Worm (Caenorhabditis elegans) whole organism, midembryonic: ENCODE measurements around the gene F40C5.1.
"Not testable (repeated sequence)": the region's sequence is repeated elsewhere in the genome, so short reads cannot be mapped to it uniquely, and the experiment has no call there.

ENCODE experiments used
- T22C8.4 ChIP-seq: fragments of 200-800 bp; sonication (Bioruptor generic); IDR thresholded peaks from 2 replicates; pipeline ENCODE4 v1.3.6; 2022; ENCODE audit warnings: missing genetic modification characterization, missing compliant biosample characterization
- cog-1 ChIP-seq: sonication (generic microtip); optimal IDR thresholded peaks from 2 replicates; lab custom pipeline; 2016; ENCODE audit warnings: missing genetic modification characterization, missing compliant biosample characterization
- flt-1 ChIP-seq: fragments of 200-800 bp; sonication (Bioruptor generic); IDR thresholded peaks from 2 replicates; pipeline ENCODE4 v1.3.6; 2022; ENCODE audit warnings: missing genetic modification characterization, missing compliant biosample characterization
- klf-2 ChIP-seq: fragments of 200-800 bp; sonication (Bioruptor generic); conservative IDR thresholded peaks from 2 replicates; pipeline ENCODE4 v1.3.6; 2022; ENCODE audit warnings: missing genetic modification reagents, missing genetic modification characterization, missing compliant biosample characterization
- med-1 ChIP-seq: sonication (generic microtip); optimal IDR thresholded peaks from 2 replicates; lab custom pipeline; 2017; ENCODE audit warnings: missing genetic modification characterization, mild to moderate bottlenecking, missing compliant biosample characterization, antibody characterized with exemption, missing genetic modification reagents; ENCODE audit not compliant: insufficient read depth
- ref-1 ChIP-seq: fragments of 200-800 bp; sonication (Bioruptor generic); conservative IDR thresholded peaks from 2 replicates; pipeline ENCODE4 v1.3.6; 2022; ENCODE audit warnings: missing genetic modification reagents, missing genetic modification characterization, missing compliant biosample characterization
- tab-1 ChIP-seq: fragments of 200-800 bp; sonication (Bioruptor generic); IDR thresholded peaks from 2 replicates; pipeline ENCODE4 v1.3.6; 2022; ENCODE audit warnings: missing genetic modification characterization, missing compliant biosample characterization
- ztf-23 ChIP-seq: fragments of 200-800 bp; sonication (Bioruptor generic); IDR thresholded peaks from 2 replicates; pipeline ENCODE4 v1.3.6; 2022; ENCODE audit warnings: missing genetic modification reagents, missing genetic modification characterization, missing compliant biosample characterization
- ztf-29 ChIP-seq: fragments of 200-800 bp; sonication (Bioruptor generic); IDR thresholded peaks from 2 replicates; pipeline ENCODE4 v1.3.6; 2022; ENCODE audit warnings: missing genetic modification reagents, missing genetic modification characterization, missing compliant biosample characterization

Gene F40C5.1

ce11 chrV:3583622-3584021 lies 11.1 kb downstream of the F40C5.1 start:
- no peak for TF ChIP-seq tab-1

DNA sequence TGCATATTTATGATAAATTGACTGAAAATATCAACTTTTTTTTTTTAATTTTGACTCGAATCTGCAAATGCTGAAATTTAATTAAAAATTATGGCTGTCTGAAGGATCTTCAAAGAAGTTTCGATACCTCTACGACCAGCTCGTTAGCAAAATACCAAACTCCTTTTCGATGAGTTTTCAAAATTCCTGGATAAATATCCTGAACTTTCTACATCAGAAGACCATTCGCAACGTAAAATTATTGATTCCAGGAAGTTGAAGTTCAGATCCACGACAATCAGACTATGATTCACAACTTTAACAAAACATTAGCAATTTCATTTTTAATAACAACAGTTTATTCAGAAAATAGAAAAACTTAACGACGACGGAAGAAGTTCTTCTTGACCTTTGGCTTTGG lies 12.5 kb downstream of the F40C5.1 start:
- TF ChIP-seq med-1 (GFP tag; lab: Kevin White, UChicago) (no peak), cog-1 (tag; lab: Kevin White, UChicago) (no peak), ztf-23 (GFP tag; lab: Robert Waterston, UW) (no peak), ref-1 (GFP tag; lab: Robert Waterston, UW) (no peak), T22C8.4 (GFP tag; lab: Robert Waterston, UW) (no peak), ztf-29 (GFP tag; lab: Robert Waterston, UW) (no peak), klf-2 (GFP tag; lab: Robert Waterston, UW) (no peak), tab-1 (no peak), flt-1 (GFP tag; lab: Robert Waterston, UW) (no peak)

ce11 chrV:3586014-3586689 lies 13.6 kb downstream of the F40C5.1 start, which contains the start of the genes rpl-11.1 and T22F3.2:
Gene rpl-11.1 (minus strand): TSS chrV:3586064.
Gene T22F3.2 (plus strand): TSS chrV:3586639.
- TF ChIP-seq ztf-23 (GFP tag; lab: Robert Waterston, UW) (no peak), ref-1 (GFP tag; lab: Robert Waterston, UW) (no peak), ztf-29 (GFP tag; lab: Robert Waterston, UW) (no peak), klf-2 (GFP tag; lab: Robert Waterston, UW) (no peak), med-1 (GFP tag; lab: Kevin White, UChicago) (no peak), cog-1 (tag; lab: Kevin White, UChicago) (no peak), flt-1 (GFP tag; lab: Robert Waterston, UW) (no peak), tab-1 (no peak), T22C8.4 (GFP tag; lab: Robert Waterston, UW) (no peak)

ce11 chrV:3587633-3588032 lies 15.1 kb downstream of the F40C5.1 start:
- TF ChIP-seq cog-1 (tag; lab: Kevin White, UChicago) (no peak), med-1 (GFP tag; lab: Kevin White, UChicago) (peak; percentile 66), flt-1 (GFP tag; lab: Robert Waterston, UW) (peak; percentile 74), ztf-23 (GFP tag; lab: Robert Waterston, UW) (peak; percentile 76), klf-2 (GFP tag; lab: Robert Waterston, UW) (0 out of 2 replicates have a peak, but pooled peaks have one; percentile 57), ref-1 (GFP tag; lab: Robert Waterston, UW) (no peak), tab-1 (peak; percentile 81; the same call in 1 of the 2 replicates), ztf-29 (GFP tag; lab: Robert Waterston, UW) (peak; percentile 49; the same call in 1 of the 2 replicates), T22C8.4 (GFP tag; lab: Robert Waterston, UW) (0 out of 2 replicates have a peak, but pooled peaks have one; percentile 15)

DNA sequence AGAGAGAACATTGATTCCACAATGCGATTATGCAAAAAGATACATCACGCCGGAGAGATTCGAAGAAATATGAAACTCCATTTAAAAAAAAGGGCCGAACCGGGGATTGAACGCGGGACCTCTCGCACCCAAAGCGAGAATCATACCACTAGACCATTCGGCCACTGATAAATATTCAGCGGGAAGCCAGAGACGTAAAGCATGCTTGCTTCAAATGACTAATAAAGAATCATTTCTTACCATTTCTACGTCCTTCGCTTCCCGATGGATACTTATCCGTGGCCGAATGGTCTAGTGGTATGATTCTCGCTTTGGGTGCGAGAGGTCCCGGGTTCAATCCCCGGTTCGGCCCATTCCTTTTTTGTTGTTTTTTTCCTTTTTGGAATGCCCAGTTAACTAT lies 15.7 kb downstream of the F40C5.1 start:
- TF ChIP-seq ztf-29 (GFP tag; lab: Robert Waterston, UW), result no peak
- TF ChIP-seq med-1 (GFP tag; lab: Kevin White, UChicago), result no peak
- TF ChIP-seq tab-1, result no peak
- no peak for TF ChIP-seq cog-1 (tag; lab: Kevin White, UChicago)
- TF ChIP-seq klf-2 (GFP tag; lab: Robert Waterston, UW), result no peak
- no peak for TF ChIP-seq flt-1 (GFP tag; lab: Robert Waterston, UW)
- no peak for TF ChIP-seq ztf-23 (GFP tag; lab: Robert Waterston, UW)
- no peak for TF ChIP-seq T22C8.4 (GFP tag; lab: Robert Waterston, UW)
- no peak for TF ChIP-seq ref-1 (GFP tag; lab: Robert Waterston, UW)

DNA sequence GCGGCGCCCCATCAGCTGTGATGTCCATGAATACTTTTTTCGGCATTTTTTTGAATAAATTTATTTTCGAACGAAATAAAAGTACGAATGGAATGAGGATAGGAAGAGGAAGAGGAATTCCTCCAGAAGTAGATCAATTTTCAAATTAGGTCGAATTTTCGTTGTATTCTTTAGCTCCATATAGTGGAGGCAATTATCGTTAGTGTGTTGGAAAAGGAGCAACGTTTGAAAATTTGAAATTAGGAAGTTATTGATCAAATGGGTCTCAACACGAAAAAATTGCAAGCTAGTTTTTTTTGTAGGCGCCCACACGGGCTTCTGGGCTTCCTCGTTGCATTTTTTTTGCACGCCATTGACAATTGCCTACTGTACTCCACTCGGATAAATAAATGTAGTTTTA lies 19.6 kb downstream of the F40C5.1 start, which contains the start of gene T22F3.12:
Gene T22F3.12, minus strand, starts transcription at position 101 of the 400 bp plus-strand sequence.
- TF ChIP-seq tab-1 (no peak), med-1 (GFP tag; lab: Kevin White, UChicago) (no peak), ref-1 (GFP tag; lab: Robert Waterston, UW) (no peak), ztf-29 (GFP tag; lab: Robert Waterston, UW) (no peak), klf-2 (GFP tag; lab: Robert Waterston, UW) (no peak), flt-1 (GFP tag; lab: Robert Waterston, UW) (no peak), T22C8.4 (GFP tag; lab: Robert Waterston, UW) (no peak), ztf-23 (GFP tag; lab: Robert Waterston, UW) (no peak), cog-1 (tag; lab: Kevin White, UChicago) (no peak)

- TF ChIP-seq klf-2 (GFP tag; lab: Robert Waterston, UW), result no peak
- TF ChIP-seq flt-1 (GFP tag; lab: Robert Waterston, UW), result no peak
- no peak for TF ChIP-seq T22C8.4 (GFP tag; lab: Robert Waterston, UW)
- no peak for TF ChIP-seq ztf-29 (GFP tag; lab: Robert Waterston, UW)
- no peak for TF ChIP-seq ref-1 (GFP tag; lab: Robert Waterston, UW)
- TF ChIP-seq tab-1, result no peak
- TF ChIP-seq ztf-23 (GFP tag; lab: Robert Waterston, UW), result no peak
- TF ChIP-seq med-1 (GFP tag; lab: Kevin White, UChicago), result no peak
- TF ChIP-seq cog-1 (tag; lab: Kevin White, UChicago), result no peak
Measured at ce11 chrV:3594936-3595335, 22.4 kb downstream of the F40C5.1 start, which contains the start of gene srh-213. Gene srh-213 (minus strand): TSS chrV:3595036.

- not testable (repeated sequence) for TF ChIP-seq ztf-23 (GFP tag; lab: Robert Waterston, UW); med-1 (GFP tag; lab: Kevin White, UChicago); flt-1 (GFP tag; lab: Robert Waterston, UW)
Measured at ce11 chrV:3597052-3597451, 24.5 kb downstream of the F40C5.1 start, which contains the start of gene srh-212. Gene srh-212 (minus strand): TSS chrV:3597152.

DNA sequence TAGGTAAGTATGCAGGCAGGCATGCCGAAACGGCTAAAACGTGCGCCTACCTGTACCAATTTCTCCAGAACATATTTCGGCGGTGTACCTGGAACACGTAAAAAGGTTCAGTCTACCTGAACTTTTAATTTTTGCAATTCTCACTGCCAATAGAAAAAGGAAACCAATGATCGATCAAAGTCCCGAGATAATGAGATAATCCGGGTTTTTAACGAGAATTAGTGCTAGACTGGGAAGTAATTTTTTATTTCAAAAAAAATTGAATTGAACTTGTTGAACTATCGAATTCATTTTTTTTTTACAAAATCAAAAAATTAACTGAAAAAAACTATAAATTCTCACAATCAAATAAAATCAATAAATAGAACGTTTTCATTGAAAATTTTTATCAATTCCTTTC lies 28.1 kb downstream of the F40C5.1 start, which contains the start of gene T22F3.7:
Gene T22F3.7, minus strand, starts transcription at position 101 of the 400 bp plus-strand sequence.
- no peak for TF ChIP-seq tab-1
- TF ChIP-seq ztf-23 (GFP tag; lab: Robert Waterston, UW), result no peak
- no peak for TF ChIP-seq klf-2 (GFP tag; lab: Robert Waterston, UW)
- TF ChIP-seq ztf-29 (GFP tag; lab: Robert Waterston, UW), result no peak
- TF ChIP-seq flt-1 (GFP tag; lab: Robert Waterston, UW), result no peak
- TF ChIP-seq T22C8.4 (GFP tag; lab: Robert Waterston, UW), result no peak
- TF ChIP-seq med-1 (GFP tag; lab: Kevin White, UChicago), result no peak
- no peak for TF ChIP-seq cog-1 (tag; lab: Kevin White, UChicago)
- TF ChIP-seq ref-1 (GFP tag; lab: Robert Waterston, UW), result no peak
